Worm (Caenorhabditis elegans) whole organism, early embryonic: ENCODE measurements around the gene clec-160.

Experiments
- scrt-1 ChIP-seq: fragments of 200-800 bp; sonication (Bioruptor generic); IDR thresholded peaks from 2 replicates; pipeline ENCODE4 v1.3.6; 2022; ENCODE audit warnings: missing genetic modification characterization, missing compliant biosample characterization
- tbx-11 ChIP-seq: fragments of 200-800 bp; sonication (Bioruptor generic); IDR thresholded peaks from 2 replicates; pipeline ENCODE4 v1.3.6; 2022; ENCODE audit warnings: missing genetic modification characterization, missing compliant biosample characterization

- TF ChIP-seq tbx-11 (GFP tag; lab: Robert Waterston, UW) (no peak), scrt-1 (no peak)
These were observed 10.0 kb downstream of the clec-160 start, which contains the start of gene mrps-9 for ce11 chrIII:8265753-8266152.
